Worm (Caenorhabditis elegans) whole organism, late embryonic: ENCODE data around the gene M02F4.2.
A peak's percentile ranks its signal among the peaks of the same experiment; 100 is the strongest.

Source experiments
- F13H6.1 ChIP-seq: sonication (generic microtip); optimal IDR thresholded peaks from 2 replicates; lab custom pipeline; 2016; ENCODE audit warnings: missing genetic modification characterization, missing compliant biosample characterization
- K02D7.2 ChIP-seq: sonication (generic microtip); optimal IDR thresholded peaks from 2 replicates; lab custom pipeline; 2017; ENCODE audit warnings: mild to moderate bottlenecking, missing genetic modification characterization, missing compliant biosample characterization
- K09A11.1 ChIP-seq: sonication (generic microtip); optimal IDR thresholded peaks from 2 replicates; lab custom pipeline; 2017; ENCODE audit warnings: antibody characterized with exemption, mild to moderate bottlenecking, missing genetic modification characterization, missing compliant biosample characterization; ENCODE audit not compliant: insufficient read depth
- Y22D7AL.16 ChIP-seq: sonication (generic microtip); optimal IDR thresholded peaks from 2 replicates; lab custom pipeline; 2016; ENCODE audit warnings: missing genetic modification characterization, missing compliant biosample characterization
- ahr-1 ChIP-seq: sonication (generic microtip); optimal IDR thresholded peaks from 2 replicates; lab custom pipeline; 2016; ENCODE audit warnings: missing genetic modification characterization, missing compliant biosample characterization
- ceh-14 ChIP-seq: sonication (generic microtip); optimal IDR thresholded peaks from 2 replicates; lab custom pipeline; 2016; ENCODE audit warnings: missing genotype, missing genetic modification characterization, missing compliant biosample characterization
- ceh-18 ChIP-seq: sonication (generic microtip); optimal IDR thresholded peaks from 2 replicates; lab custom pipeline; 2016; ENCODE audit warnings: missing genetic modification characterization, missing compliant biosample characterization
- ceh-30 ChIP-seq: fragments of 150-350 bp; optimal IDR thresholded peaks from 2 replicates; lab custom pipeline; 2014; ENCODE audit warnings: missing biosample characterization, missing genetic modification characterization
- che-1 ChIP-seq: sonication (generic microtip); optimal IDR thresholded peaks from 2 replicates; lab custom pipeline; 2016; ENCODE audit warnings: mild to moderate bottlenecking, missing genetic modification characterization, missing compliant biosample characterization
- dmd-4 ChIP-seq: sonication (generic microtip); optimal IDR thresholded peaks from 2 replicates; lab custom pipeline; 2016; ENCODE audit warnings: borderline replicate concordance, missing genetic modification characterization, missing compliant biosample characterization
- elt-4 ChIP-seq: sonication (generic microtip); optimal IDR thresholded peaks from 2 replicates; lab custom pipeline; 2016; ENCODE audit warnings: missing genetic modification characterization, missing compliant biosample characterization
- ets-4 ChIP-seq: sonication (generic microtip); optimal IDR thresholded peaks from 2 replicates; lab custom pipeline; 2016; ENCODE audit warnings: missing genetic modification characterization, missing compliant biosample characterization
- eyg-1 ChIP-seq: sonication (generic microtip); optimal IDR thresholded peaks from 2 replicates; lab custom pipeline; 2016; ENCODE audit warnings: missing genotype, missing genetic modification characterization, missing compliant biosample characterization
- fax-1 ChIP-seq: sonication (generic microtip); optimal IDR thresholded peaks from 2 replicates; lab custom pipeline; 2016; ENCODE audit warnings: missing genotype, missing genetic modification characterization, missing compliant biosample characterization
- fkh-6 ChIP-seq: sonication (generic microtip); optimal IDR thresholded peaks from 2 replicates; lab custom pipeline; 2016; ENCODE audit warnings: missing genetic modification characterization, missing compliant biosample characterization
- hlh-15 ChIP-seq: sonication (generic microtip); optimal IDR thresholded peaks from 2 replicates; lab custom pipeline; 2016; ENCODE audit warnings: missing genetic modification characterization, missing compliant biosample characterization
- hlh-30 ChIP-seq: sonication (generic microtip); optimal IDR thresholded peaks from 2 replicates; lab custom pipeline; 2017; ENCODE audit warnings: antibody characterized with exemption, missing genetic modification characterization, missing compliant biosample characterization; ENCODE audit not compliant: insufficient read depth
- hlh-8 ChIP-seq: sonication (generic microtip); optimal IDR thresholded peaks from 2 replicates; lab custom pipeline; 2016; ENCODE audit warnings: missing genotype, missing genetic modification characterization, missing compliant biosample characterization
- lim-6 ChIP-seq: sonication (generic microtip); optimal IDR thresholded peaks from 2 replicates; lab custom pipeline; 2016; ENCODE audit warnings: missing genetic modification characterization, missing compliant biosample characterization
- lin-11 ChIP-seq: fragments of 200-800 bp; sonication (Bioruptor generic); optimal IDR thresholded peaks from 2 replicates; lab custom pipeline; 2018; ENCODE audit warnings: mild to moderate bottlenecking, missing genetic modification characterization, missing compliant biosample characterization
- madf-2 ChIP-seq: sonication (generic microtip); optimal IDR thresholded peaks from 2 replicates; lab custom pipeline; 2017; ENCODE audit warnings: missing genetic modification characterization, missing compliant biosample characterization
- nfya-1 ChIP-seq: sonication (generic microtip); optimal IDR thresholded peaks from 2 replicates; lab custom pipeline; 2017; ENCODE audit warnings: missing genetic modification characterization, mild to moderate bottlenecking, missing compliant biosample characterization, antibody characterized with exemption, moderate library complexity
- odd-2 ChIP-seq: sonication (generic microtip); optimal IDR thresholded peaks from 2 replicates; lab custom pipeline; 2017; ENCODE audit warnings: antibody characterized with exemption, mild to moderate bottlenecking, missing genetic modification characterization, missing compliant biosample characterization
- pag-3 ChIP-seq: sonication (generic microtip); optimal IDR thresholded peaks from 2 replicates; lab custom pipeline; 2016; ENCODE audit warnings: missing compliant biosample characterization, missing genetic modification characterization, borderline replicate concordance
- pat-9 ChIP-seq: fragments of 200-800 bp; sonication (Bioruptor generic); optimal IDR thresholded peaks from 2 replicates; lab custom pipeline; 2018; ENCODE audit warnings: mild to moderate bottlenecking, missing genetic modification characterization, moderate library complexity, missing compliant biosample characterization
- pax-1 ChIP-seq: fragments of 150-350 bp; optimal IDR thresholded peaks from 2 replicates; lab custom pipeline; 2014; ENCODE audit warnings: missing biosample characterization, missing genetic modification characterization
- pha-4 ChIP-seq: fragments of 150-350 bp; optimal IDR thresholded peaks from 2 replicates; lab custom pipeline; 2018; ENCODE audit warnings: missing biosample characterization, missing genetic modification reagents, missing genetic modification characterization
- pqm-1 ChIP-seq: sonication (generic microtip); optimal IDR thresholded peaks from 2 replicates; lab custom pipeline; 2016; ENCODE audit warnings: missing genetic modification characterization, missing compliant biosample characterization
- ref-2 ChIP-seq: sonication (generic microtip); optimal IDR thresholded peaks from 2 replicates; lab custom pipeline; 2016; ENCODE audit warnings: missing genetic modification characterization, missing compliant biosample characterization
- rnt-1 ChIP-seq: sonication (generic microtip); optimal IDR thresholded peaks from 2 replicates; lab custom pipeline; 2016; ENCODE audit warnings: missing genetic modification characterization, missing compliant biosample characterization
- sdc-2 ChIP-seq: sonication (generic microtip); optimal IDR thresholded peaks from 2 replicates; lab custom pipeline; 2016; ENCODE audit warnings: missing genotype, missing genetic modification characterization, missing compliant biosample characterization
- sox-2 ChIP-seq: fragments of 200-800 bp; sonication (Bioruptor generic); IDR thresholded peaks from 2 replicates; pipeline ENCODE4 v1.3.6; 2022; ENCODE audit warnings: missing genetic modification reagents, missing genetic modification characterization, missing compliant biosample characterization
- syd-9 ChIP-seq: sonication (generic microtip); optimal IDR thresholded peaks from 2 replicates; lab custom pipeline; 2016; ENCODE audit warnings: mild to moderate bottlenecking, missing genetic modification characterization, moderate library complexity, missing compliant biosample characterization
- tbx-2 ChIP-seq: sonication (generic microtip); optimal IDR thresholded peaks from 2 replicates; lab custom pipeline; 2016; ENCODE audit warnings: missing genetic modification characterization, missing compliant biosample characterization
- ttx-3 ChIP-seq: sonication (generic microtip); optimal IDR thresholded peaks from 2 replicates; lab custom pipeline; 2016; ENCODE audit warnings: missing genetic modification reagents, missing genetic modification characterization, missing compliant biosample characterization
- unc-3 ChIP-seq, 2 experiments: fragments of 200-800 bp in 1 of 2; sonication (Bioruptor generic) in 1 of 2; sonication (generic microtip) in 1 of 2; conservative IDR thresholded peaks in 1 of 2; optimal IDR thresholded peaks in 1 of 2; 2 replicates each; pipeline versions ENCODE4 v1.3.6 to Lab custom; 2016 to 2022; ENCODE audit warnings: missing compliant biosample characterization in 2 of 2, missing genetic modification characterization in 2 of 2, missing genetic modification reagents in 1 of 2
- unc-42 ChIP-seq: sonication (generic microtip); optimal IDR thresholded peaks from 2 replicates; lab custom pipeline; 2016; ENCODE audit warnings: missing genotype, missing genetic modification characterization, missing compliant biosample characterization
- unc-55 ChIP-seq: sonication (generic microtip); optimal IDR thresholded peaks from 2 replicates; lab custom pipeline; 2017; ENCODE audit warnings: missing biosample characterization, missing genetic modification reagents, missing genetic modification characterization
- unc-86 ChIP-seq: sonication (generic microtip); optimal IDR thresholded peaks from 2 replicates; lab custom pipeline; 2016; ENCODE audit warnings: missing genetic modification characterization, missing compliant biosample characterization
- ztf-16 ChIP-seq: sonication (generic microtip); optimal IDR thresholded peaks from 2 replicates; lab custom pipeline; 2017; ENCODE audit warnings: missing genetic modification characterization, missing compliant biosample characterization

The M02F4.2 gene

ce11 chrX:3034203-3034602, at the start of gene M02F4.2:
TSS of gene M02F4.2 (minus strand) at chrX:3034303.
- TF ChIP-seq unc-86 (tag; lab: Kevin White, UChicago) (no peak), madf-2 (tag; lab: Kevin White, UChicago) (no peak), pax-1 (tag; lab: Kevin White, UChicago) (no peak), tbx-2 (tag; lab: Kevin White, UChicago) (no peak), fkh-6 (no peak), hlh-15 (no peak), unc-55 (GFP tag; lab: Kevin White, UChicago) (no peak)

ce11 chrX:3080825-3081224, 46.7 kb upstream of the M02F4.2 start, which contains the start of gene twk-16:
TSS of gene twk-16 (plus strand) at chrX:3081125.
- TF ChIP-seq ets-4 (tag; lab: Kevin White, UChicago) (no peak), odd-2 (no peak), K02D7.2 (tag; lab: Kevin White, UChicago) (no peak), dmd-4 (tag; lab: Kevin White, UChicago) (no peak)

- TF ChIP-seq fkh-6 (no peak), ref-2 (peak; percentile 36), pqm-1 (no peak), sox-2 (no peak), nfya-1 (no peak)
- TF ChIP-seq, all 69 proteins: peak for 1
Measured at ce11 chrX:3070322-3070721, 36.2 kb upstream of the M02F4.2 start, which contains the start of gene ceh-31. TSS of gene ceh-31 (minus strand) at chrX:3070422.

ce11 chrX:3067052-3067451, 32.9 kb upstream of the M02F4.2 start:
- TF ChIP-seq sdc-2 (tag; lab: Kevin White, UChicago) = no peak
- no peak for TF ChIP-seq hlh-15
- no peak for TF ChIP-seq F13H6.1 (tag; lab: Kevin White, UChicago)
- TF ChIP-seq ztf-16 = no peak
- TF ChIP-seq ceh-14 (tag; lab: Kevin White, UChicago) = no peak

- no peak for TF ChIP-seq ttx-3 (tag; lab: Kevin White, UChicago)
- no peak for TF ChIP-seq Y22D7AL.16 (tag; lab: Kevin White, UChicago)
- TF ChIP-seq syd-9 (tag; lab: Kevin White, UChicago) = no peak
- TF ChIP-seq pag-3 (tag; lab: Kevin White, UChicago) = no peak
- TF ChIP-seq unc-55 (GFP tag; lab: Kevin White, UChicago) = no peak
- no peak for TF ChIP-seq fax-1 (tag; lab: Kevin White, UChicago)
- no peak for TF ChIP-seq lin-11 (tag; lab: Kevin White, UChicago)
- TF ChIP-seq unc-42 (tag; lab: Kevin White, UChicago) = no peak
- TF ChIP-seq lim-6 (tag; lab: Kevin White, UChicago) = no peak
- no peak for TF ChIP-seq ceh-30 (tag; lab: Kevin White, UChicago)
- TF ChIP-seq pqm-1 = no peak
- no peak for TF ChIP-seq hlh-8 (tag; lab: Kevin White, UChicago)
- no peak for TF ChIP-seq tbx-2 (tag; lab: Kevin White, UChicago)
- no peak for TF ChIP-seq ceh-18 (tag; lab: Kevin White, UChicago)
- TF ChIP-seq K09A11.1 (tag; lab: Kevin White, UChicago) = no peak
- TF ChIP-seq eyg-1 (tag; lab: Kevin White, UChicago) = no peak
- no peak for TF ChIP-seq che-1 (tag; lab: Kevin White, UChicago)
Measured at ce11 chrX:3063274-3063673, 29.2 kb upstream of the M02F4.2 start, which contains the start of gene ceh-30. TSS of gene ceh-30 (plus strand) at chrX:3063574.

- TF ChIP-seq pax-1 (tag; lab: Kevin White, UChicago) = no peak
- no peak for TF ChIP-seq rnt-1 (tag; lab: Kevin White, UChicago)
- no peak for TF ChIP-seq elt-4 (tag; lab: Kevin White, UChicago)
- TF ChIP-seq ets-4 (tag; lab: Kevin White, UChicago) = no peak
- no peak for TF ChIP-seq pha-4 (tag; lab: Kevin White, UChicago)
- no peak for TF ChIP-seq unc-55 (GFP tag; lab: Kevin White, UChicago)
- no peak for TF ChIP-seq pat-9 (tag; lab: Kevin White, UChicago)
- no peak for TF ChIP-seq ref-2
- no peak for TF ChIP-seq ahr-1 (tag; lab: Kevin White, UChicago)
- no peak for TF ChIP-seq fax-1 (tag; lab: Kevin White, UChicago)
- TF ChIP-seq unc-3 (GFP tag; conservative IDR thresholded peaks at IDR 0.05; lab: Robert Waterston, UW) = no peak
- TF ChIP-seq unc-3 (tag; optimal IDR thresholded peaks at IDR 0.05; lab: Kevin White, UChicago) = no peak
- no peak for TF ChIP-seq lin-11 (tag; lab: Kevin White, UChicago)
- no peak for TF ChIP-seq hlh-30 (tag; lab: Kevin White, UChicago)
- TF ChIP-seq K02D7.2 (tag; lab: Kevin White, UChicago) = no peak
- no peak for TF ChIP-seq Y22D7AL.16 (tag; lab: Kevin White, UChicago)
Measured at ce11 chrX:3061698-3062097, 27.6 kb upstream of the M02F4.2 start.
